Worm (Caenorhabditis elegans): Measurements from ENCODE around the gene T23B5.4.

The T23B5.4 gene

DNA sequence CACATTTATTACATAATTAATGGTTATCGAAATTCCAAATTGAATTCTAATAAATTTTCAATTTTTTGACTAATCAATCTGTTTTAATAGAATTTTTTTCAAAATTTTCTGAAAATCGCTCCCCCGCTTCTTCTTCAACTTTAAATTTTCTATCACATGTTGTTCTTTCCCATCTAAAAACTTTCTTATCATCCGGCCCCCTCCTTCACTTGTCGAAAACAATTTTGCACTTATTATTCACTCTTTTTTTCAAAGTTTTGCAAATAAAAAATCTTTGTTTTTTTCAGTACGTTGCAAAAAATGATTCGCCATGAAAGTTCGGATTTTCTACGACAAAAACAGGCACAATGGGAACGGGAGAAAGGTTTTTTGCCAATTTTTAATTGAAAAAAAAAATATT lies 13.6 kb downstream of the T23B5.4 start, which contains the start of gene T23B5.3:
TSS of gene T23B5.3 (plus strand) at position 301 of the 400 bp plus-strand sequence.
- TF ChIP-seq tbx-37 (GFP tag; conservative IDR thresholded peaks at IDR 0.05): no peak
- no peak for TF ChIP-seq scrt-1 (GFP tag; IDR thresholded peaks at IDR 0.05)
- no peak for TF ChIP-seq B0310.2 (tag; optimal IDR thresholded peaks at IDR 0.05)
- TF ChIP-seq ama-1 (optimal IDR thresholded peaks at IDR 0.05): no peak
- TF ChIP-seq pes-1 (GFP tag; IDR thresholded peaks at IDR 0.05): no peak
- TF ChIP-seq ceh-36 (tag; optimal IDR thresholded peaks at IDR 0.05): no peak
- no peak for TF ChIP-seq aly-1 (tag; optimal IDR thresholded peaks at IDR 0.05)

DNA sequence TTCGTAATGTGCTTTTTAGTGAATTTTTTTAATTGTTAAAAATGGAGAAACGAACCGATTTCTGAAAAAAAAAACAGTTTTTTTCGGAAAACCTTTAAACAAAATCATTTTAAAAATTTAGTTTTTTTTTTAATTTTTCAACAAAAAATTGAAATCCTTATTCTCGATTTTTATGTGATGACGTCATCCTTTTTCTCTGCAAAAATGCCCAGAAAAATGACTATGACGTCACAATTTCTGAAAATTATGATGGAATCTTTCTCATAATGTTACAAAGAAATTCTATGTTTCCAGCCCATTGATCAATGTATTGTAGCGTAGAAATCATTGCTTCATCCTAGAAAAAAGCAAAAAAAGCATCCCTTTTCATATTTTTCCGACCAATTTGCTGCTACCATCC lies 14.5 kb downstream of the T23B5.4 start:
- TF ChIP-seq tra-4 (tag; optimal IDR thresholded peaks at IDR 0.05) (no peak), ceh-36 (tag; optimal IDR thresholded peaks at IDR 0.05) (no peak), ama-1 (optimal IDR thresholded peaks at IDR 0.05) (no peak), aly-1 (tag; optimal IDR thresholded peaks at IDR 0.05) (no peak), ceh-13 (GFP tag; optimal IDR thresholded peaks at IDR 0.05) (no peak), hmg-4 (GFP tag; optimal IDR thresholded peaks at IDR 0.05) (no peak), tbx-11 (GFP tag; IDR thresholded peaks at IDR 0.05) (no peak)

DNA sequence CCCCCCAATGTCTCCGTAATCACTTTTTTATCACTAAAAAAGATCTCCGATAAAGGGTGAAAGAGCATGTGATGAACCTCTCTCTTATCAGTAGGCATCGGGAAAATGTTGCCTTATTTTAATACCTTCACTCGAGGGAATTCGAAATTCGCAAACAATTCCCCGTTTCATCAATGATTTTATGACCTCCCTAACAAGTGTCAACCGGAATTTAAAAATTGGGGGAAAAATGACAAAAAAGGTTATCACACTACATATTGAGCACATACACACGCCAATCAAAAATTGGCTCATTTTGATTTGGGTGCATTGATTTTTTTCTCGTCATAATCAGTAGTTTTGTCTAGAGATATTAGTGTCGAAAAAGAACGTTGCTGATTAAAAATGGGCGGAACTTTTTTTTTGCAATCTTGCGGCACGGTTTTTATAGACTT lies 14.9 kb downstream of the T23B5.4 start:
- 0 out of 2 replicates have a peak, but pooled peaks have one; percentile 31 for TF ChIP-seq sea-1 (GFP tag; conservative IDR thresholded peaks at IDR 0.05)
- no peak for TF ChIP-seq tra-4 (tag; optimal IDR thresholded peaks at IDR 0.05)

DNA sequence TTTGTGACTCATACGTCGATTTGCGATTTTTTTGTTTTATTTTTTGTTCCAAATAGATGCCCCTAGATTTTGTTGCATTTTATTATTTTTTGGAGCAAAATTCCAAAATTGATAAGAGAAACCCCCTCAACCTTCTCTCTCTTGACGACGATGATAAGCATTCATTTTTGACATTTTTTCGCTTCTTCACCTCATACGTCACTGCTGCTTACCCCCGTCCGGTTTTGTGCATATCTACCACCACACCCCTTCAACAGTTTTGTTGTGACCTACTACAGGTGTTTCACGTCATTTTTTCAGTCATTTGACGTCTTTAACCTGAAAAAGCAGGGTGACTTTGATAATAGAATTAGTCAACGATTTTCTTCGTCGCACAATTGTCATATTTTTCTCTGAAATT lies 24.1 kb downstream of the T23B5.4 start:
- TF ChIP-seq hmg-4 (GFP tag; optimal IDR thresholded peaks at IDR 0.05): no peak
- TF ChIP-seq tbx-37 (GFP tag; conservative IDR thresholded peaks at IDR 0.05): no peak
- TF ChIP-seq ets-7 (tag; optimal IDR thresholded peaks at IDR 0.05): no peak
- TF ChIP-seq hnd-1 (tag; optimal IDR thresholded peaks at IDR 0.05): no peak
- TF ChIP-seq aly-1 (tag; optimal IDR thresholded peaks at IDR 0.05): no peak
- TF ChIP-seq F13C5.2 (tag; optimal IDR thresholded peaks at IDR 0.05): no peak
- TF ChIP-seq hmbx-1 (tag; optimal IDR thresholded peaks at IDR 0.05): no peak
- no peak for TF ChIP-seq ama-1 (optimal IDR thresholded peaks at IDR 0.05)
- no peak for TF ChIP-seq pes-1 (GFP tag; IDR thresholded peaks at IDR 0.05)
- no peak for TF ChIP-seq tbx-11 (GFP tag; IDR thresholded peaks at IDR 0.05)

DNA sequence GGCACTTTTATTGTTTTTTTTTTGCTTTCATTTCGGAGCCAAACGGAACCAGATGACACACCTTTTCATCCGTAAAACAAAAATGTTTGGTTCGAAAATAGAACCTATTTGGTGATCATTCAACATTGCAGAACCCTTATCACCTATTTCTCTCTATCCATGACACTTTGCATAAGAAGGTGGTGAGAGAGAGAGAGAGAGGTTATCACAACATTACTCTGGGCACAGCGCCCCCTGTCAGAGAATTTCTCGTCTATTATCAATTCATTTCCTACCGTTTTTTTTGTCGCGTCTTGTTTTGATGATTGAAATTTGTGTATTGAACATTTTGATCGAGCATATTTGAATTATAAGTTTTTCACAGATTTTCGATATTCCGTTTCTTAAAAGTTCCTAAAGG lies 25.4 kb downstream of the T23B5.4 start:
- TF ChIP-seq hmg-4 (GFP tag; optimal IDR thresholded peaks at IDR 0.05): no peak
- no peak for TF ChIP-seq ama-1 (optimal IDR thresholded peaks at IDR 0.05)
- TF ChIP-seq scrt-1 (GFP tag; IDR thresholded peaks at IDR 0.05): no peak
- no peak for TF ChIP-seq sea-1 (GFP tag; conservative IDR thresholded peaks at IDR 0.05)
- no peak for TF ChIP-seq ceh-13 (GFP tag; optimal IDR thresholded peaks at IDR 0.05)
- no peak for TF ChIP-seq tbx-11 (GFP tag; IDR thresholded peaks at IDR 0.05)
- no peak for TF ChIP-seq F13C5.2 (tag; optimal IDR thresholded peaks at IDR 0.05)
- no peak for TF ChIP-seq ceh-36 (tag; optimal IDR thresholded peaks at IDR 0.05)
- TF ChIP-seq ets-7 (tag; optimal IDR thresholded peaks at IDR 0.05): no peak
- TF ChIP-seq aly-1 (tag; optimal IDR thresholded peaks at IDR 0.05): no peak

DNA sequence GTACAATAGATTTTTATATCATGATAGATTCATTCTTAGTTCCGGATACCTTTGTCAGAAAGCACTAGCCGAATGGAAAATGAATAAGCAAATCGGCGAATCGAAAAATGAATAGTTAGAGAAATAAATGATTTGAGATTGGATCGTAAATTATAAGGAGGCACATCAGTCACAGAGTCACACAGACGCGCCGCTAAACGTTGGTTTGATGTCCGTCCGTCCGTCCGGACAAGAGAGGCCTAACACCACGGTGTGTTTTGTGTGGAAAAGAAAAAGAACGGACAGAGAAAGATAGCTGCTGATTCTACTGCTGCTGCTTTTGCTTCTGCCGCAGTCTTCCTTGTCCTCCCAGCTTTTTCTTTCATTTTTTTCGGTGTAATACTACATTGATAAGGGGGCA lies 26.1 kb downstream of the T23B5.4 start:
- TF ChIP-seq sea-1 (GFP tag; conservative IDR thresholded peaks at IDR 0.05) (no peak), scrt-1 (GFP tag; IDR thresholded peaks at IDR 0.05) (no peak), hmbx-1 (tag; optimal IDR thresholded peaks at IDR 0.05) (no peak), tra-4 (tag; optimal IDR thresholded peaks at IDR 0.05) (no peak), ceh-36 (tag; optimal IDR thresholded peaks at IDR 0.05) (no peak), flt-1 (GFP tag; IDR thresholded peaks at IDR 0.05) (no peak), ama-1 (optimal IDR thresholded peaks at IDR 0.05) (no peak), tbx-11 (GFP tag; IDR thresholded peaks at IDR 0.05) (no peak)

DNA sequence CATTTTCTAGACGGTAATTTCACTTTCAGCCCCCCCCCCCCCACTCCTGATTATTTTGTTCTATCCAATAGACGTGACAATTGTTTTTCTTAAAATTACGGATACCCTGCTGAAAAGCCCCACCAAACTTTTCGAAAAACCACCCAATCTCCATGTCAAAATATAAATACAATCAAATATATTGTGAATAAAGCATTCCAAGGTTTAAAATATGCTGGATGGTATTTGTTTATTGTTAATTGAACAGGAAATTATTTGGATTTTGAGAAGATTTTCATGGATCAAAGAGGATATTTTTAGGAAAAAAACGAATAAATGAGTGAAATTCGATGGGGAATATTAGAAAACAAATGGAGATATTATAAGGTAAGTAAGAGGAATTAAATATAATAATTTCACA lies 29.0 kb downstream of the T23B5.4 start, which contains the start of gene C27D8.4:
TSS of gene C27D8.4 (plus strand) at position 301 of the 400 bp plus-strand sequence.
- no peak for TF ChIP-seq scrt-1 (GFP tag; IDR thresholded peaks at IDR 0.05)
- TF ChIP-seq ets-7 (tag; optimal IDR thresholded peaks at IDR 0.05): no peak
- no peak for TF ChIP-seq hmg-4 (GFP tag; optimal IDR thresholded peaks at IDR 0.05)
- no peak for TF ChIP-seq flt-1 (GFP tag; IDR thresholded peaks at IDR 0.05)
- TF ChIP-seq hnd-1 (tag; optimal IDR thresholded peaks at IDR 0.05): no peak
- no peak for TF ChIP-seq tbx-37 (GFP tag; conservative IDR thresholded peaks at IDR 0.05)
- TF ChIP-seq pes-1 (GFP tag; IDR thresholded peaks at IDR 0.05): no peak
- TF ChIP-seq sea-1 (GFP tag; conservative IDR thresholded peaks at IDR 0.05): no peak
- no peak for TF ChIP-seq ceh-13 (GFP tag; optimal IDR thresholded peaks at IDR 0.05)
- no peak for TF ChIP-seq B0310.2 (tag; optimal IDR thresholded peaks at IDR 0.05)
- TF ChIP-seq tbx-11 (GFP tag; IDR thresholded peaks at IDR 0.05): no peak
- no peak for TF ChIP-seq F13C5.2 (tag; optimal IDR thresholded peaks at IDR 0.05)
- TF ChIP-seq hmbx-1 (tag; optimal IDR thresholded peaks at IDR 0.05): no peak
- TF ChIP-seq ceh-36 (tag; optimal IDR thresholded peaks at IDR 0.05): no peak
- no peak for TF ChIP-seq aly-1 (tag; optimal IDR thresholded peaks at IDR 0.05)
- no peak for TF ChIP-seq ama-1 (optimal IDR thresholded peaks at IDR 0.05)

DNA sequence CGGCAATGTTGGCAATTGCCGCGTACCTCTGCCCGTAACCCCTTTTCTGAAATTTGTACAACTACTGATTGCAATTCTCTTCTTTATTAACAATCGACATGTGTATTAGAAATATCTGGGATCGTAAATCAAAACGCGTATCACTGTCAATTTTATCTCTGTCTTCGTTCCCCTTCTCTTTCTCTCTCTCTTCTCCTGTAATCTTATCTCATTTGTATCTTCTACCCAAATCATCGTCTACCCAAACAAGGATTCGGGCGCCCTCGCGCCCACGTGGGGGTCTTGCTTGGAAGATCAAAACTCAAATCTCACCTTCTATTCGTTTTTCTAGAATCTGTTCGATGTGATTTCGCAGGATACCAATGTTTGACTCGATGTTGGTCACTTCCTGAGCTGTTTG lies 36.2 kb downstream of the T23B5.4 start, which contains the start of gene C27D8.2:
TSS of gene C27D8.2 (plus strand) at position 222 of the 400 bp plus-strand sequence.
- TF ChIP-seq ceh-36 (tag; optimal IDR thresholded peaks at IDR 0.05): no peak
- no peak for TF ChIP-seq ama-1 (optimal IDR thresholded peaks at IDR 0.05)
- no peak for TF ChIP-seq sea-1 (GFP tag; conservative IDR thresholded peaks at IDR 0.05)
- TF ChIP-seq scrt-1 (GFP tag; IDR thresholded peaks at IDR 0.05): no peak
- no peak for TF ChIP-seq B0310.2 (tag; optimal IDR thresholded peaks at IDR 0.05)
- TF ChIP-seq flt-1 (GFP tag; IDR thresholded peaks at IDR 0.05): no peak
- no peak for TF ChIP-seq ceh-13 (GFP tag; optimal IDR thresholded peaks at IDR 0.05)
- no peak for TF ChIP-seq hnd-1 (tag; optimal IDR thresholded peaks at IDR 0.05)
- no peak for TF ChIP-seq tra-4 (tag; optimal IDR thresholded peaks at IDR 0.05)
- TF ChIP-seq tbx-11 (GFP tag; IDR thresholded peaks at IDR 0.05): no peak
- TF ChIP-seq aly-1 (tag; optimal IDR thresholded peaks at IDR 0.05): no peak

Measured in whole organism, early embryonic.